Fruit fly (Drosophila melanogaster) whole organism, embryonic: ENCODE data around the gene RpS5b.

Source experiments
- Atf3 ChIP-seq: fragments of 200-800 bp; sonication (Bioruptor generic); optimal IDR thresholded peaks from 3 replicates; lab custom pipeline; 2016; ENCODE audit warnings: missing biosample characterization, missing genetic modification characterization
- B-H1 ChIP-seq: fragments of 200-800 bp; sonication (Bioruptor generic); IDR thresholded peaks from 3 replicates; pipeline ENCODE4 v1.3.6; 2022; ENCODE audit warnings: missing biosample characterization, missing genetic modification characterization
- CG10274 ChIP-seq: fragments of 200-800 bp; sonication (Bioruptor generic); optimal IDR thresholded peaks from 3 replicates; lab custom pipeline; 2017; ENCODE audit warnings: missing biosample characterization, mild to moderate bottlenecking, missing genetic modification characterization
- CG10959 ChIP-seq: fragments of 200-800 bp; sonication (Bioruptor generic); IDR thresholded peaks from 2 replicates; pipeline ENCODE4 v1.3.6; 2022; ENCODE audit warnings: missing biosample characterization, missing genetic modification characterization
- CG11247 ChIP-seq: fragments of 200-800 bp; sonication (Bioruptor generic); IDR thresholded peaks from 2 replicates; pipeline ENCODE4 v1.3.6; 2022; ENCODE audit warnings: missing biosample characterization, missing genetic modification characterization
- CG11504 ChIP-seq: fragments of 200-800 bp; sonication (Bioruptor generic); optimal IDR thresholded peaks from 3 replicates; lab custom pipeline; 2019; ENCODE audit warnings: missing biosample characterization, mild to moderate bottlenecking, missing genetic modification characterization, moderate library complexity
- CG11723 ChIP-seq: fragments of 200-800 bp; sonication (Bioruptor generic); optimal IDR thresholded peaks from 2 replicates; lab custom pipeline; 2017; ENCODE audit warnings: missing biosample characterization, mild to moderate bottlenecking, missing genetic modification characterization
- CG13424 ChIP-seq: fragments of 200-800 bp; sonication (Bioruptor generic); optimal IDR thresholded peaks from 2 replicates; lab custom pipeline; 2019; ENCODE audit warnings: missing biosample characterization, mild to moderate bottlenecking, missing genetic modification characterization, moderate library complexity
- CG14710 ChIP-seq: fragments of 200-800 bp; sonication (Bioruptor generic); optimal IDR thresholded peaks from 3 replicates; lab custom pipeline; 2019; ENCODE audit warnings: missing biosample characterization, mild to moderate bottlenecking, missing genetic modification characterization, moderate library complexity
- CG15269 ChIP-seq: fragments of 200-800 bp; sonication (Bioruptor generic); optimal IDR thresholded peaks from 2 replicates; lab custom pipeline; 2018; ENCODE audit warnings: missing biosample characterization, mild to moderate bottlenecking, missing genetic modification characterization, moderate library complexity
- CG1602 ChIP-seq: fragments of 200-800 bp; sonication (Bioruptor generic); optimal IDR thresholded peaks from 3 replicates; lab custom pipeline; 2016; ENCODE audit warnings: missing biosample characterization, missing genetic modification characterization
- CG1603 ChIP-seq: fragments of 200-800 bp; sonication (Bioruptor generic); optimal IDR thresholded peaks from 2 replicates; lab custom pipeline; 2019; ENCODE audit warnings: missing biosample characterization, mild to moderate bottlenecking, missing genetic modification characterization, moderate library complexity
- CG16813 ChIP-seq: fragments of 200-800 bp; sonication (Bioruptor generic); IDR thresholded peaks from 3 replicates; pipeline ENCODE4 v1.3.6; 2022; ENCODE audit warnings: missing biosample characterization, missing genetic modification characterization; ENCODE audit not compliant: partially characterized antibody
- CG17359 ChIP-seq: fragments of 200-800 bp; sonication (Bioruptor generic); optimal IDR thresholded peaks from 3 replicates; lab custom pipeline; 2018; ENCODE audit warnings: missing biosample characterization, mild to moderate bottlenecking, missing genetic modification characterization, moderate library complexity
- CG4404 ChIP-seq: fragments of 200-800 bp; sonication (Bioruptor generic); IDR thresholded peaks from 2 replicates; pipeline ENCODE4 v1.3.6; 2022; ENCODE audit warnings: missing biosample characterization, missing genetic modification characterization
- CG4820 ChIP-seq: fragments of 200-800 bp; sonication (Bioruptor generic); optimal IDR thresholded peaks from 3 replicates; lab custom pipeline; 2016; ENCODE audit warnings: missing biosample characterization, missing genetic modification characterization
- CG8765 ChIP-seq: fragments of 200-800 bp; sonication (Bioruptor generic); IDR thresholded peaks from 2 replicates; pipeline ENCODE4 v1.3.6; 2022; ENCODE audit warnings: missing biosample characterization, missing genetic modification characterization
- Chrac-16 ChIP-seq: fragments of 200-800 bp; sonication (Bioruptor generic); optimal IDR thresholded peaks from 3 replicates; lab custom pipeline; 2016; ENCODE audit warnings: missing biosample characterization, missing genetic modification characterization
- CrebB ChIP-seq: fragments of 200-800 bp; sonication (Bioruptor generic); optimal IDR thresholded peaks from 3 replicates; lab custom pipeline; 2018; ENCODE audit warnings: missing biosample characterization, mild to moderate bottlenecking, missing genetic modification characterization
- D ChIP-seq, 2 experiments: fragments of 200-800 bp in 1 of 2; fragments of >200 bp in 1 of 2; sonication (Bioruptor generic) in 1 of 2; optimal IDR thresholded peaks; 2 replicates in 1 of 2; 3 replicates in 1 of 2; lab custom pipeline; 2017; ENCODE audit warnings: mild to moderate bottlenecking in 1 of 2, missing biosample characterization in 1 of 2, missing genetic modification characterization in 1 of 2, missing genetic modification reagents in 1 of 2
- Dbx ChIP-seq: fragments of 200-800 bp; sonication (Bioruptor generic); IDR thresholded peaks from 3 replicates; pipeline ENCODE4 v1.3.6; 2022; ENCODE audit warnings: missing biosample characterization, missing genetic modification characterization
- Deaf1 ChIP-seq: fragments of 200-800 bp; optimal IDR thresholded peaks from 3 replicates; lab custom pipeline; 2019; ENCODE audit warnings: missing biosample characterization, mild to moderate bottlenecking, missing genetic modification characterization, moderate library complexity
- Doc3 ChIP-seq: fragments of 200-800 bp; sonication (Bioruptor generic); IDR thresholded peaks from 3 replicates; pipeline ENCODE4 v1.3.6; 2022; ENCODE audit warnings: missing biosample characterization, missing genetic modification characterization; ENCODE audit not compliant: partially characterized antibody
- Drgx ChIP-seq: fragments of 200-800 bp; sonication (Bioruptor generic); IDR thresholded peaks from 2 replicates; pipeline ENCODE4 v1.3.6; 2022; ENCODE audit warnings: missing biosample characterization, missing genetic modification characterization
- Elba2 ChIP-seq: fragments of 200-800 bp; sonication (Bioruptor generic); optimal IDR thresholded peaks from 3 replicates; lab custom pipeline; 2016; ENCODE audit warnings: missing biosample characterization, missing genetic modification characterization
- Hey ChIP-seq: fragments of 200-800 bp; sonication (Bioruptor generic); optimal IDR thresholded peaks from 3 replicates; lab custom pipeline; 2018; ENCODE audit warnings: missing biosample characterization, mild to moderate bottlenecking, missing genetic modification characterization
- Hr3 ChIP-seq: fragments of 200-800 bp; sonication (Bioruptor generic); optimal IDR thresholded peaks from 3 replicates; lab custom pipeline; 2016; ENCODE audit warnings: missing biosample characterization, missing genetic modification characterization
- Lpt ChIP-seq: fragments of >200 bp; optimal IDR thresholded peaks from 2 replicates; lab custom pipeline; 2018; ENCODE audit warnings: missing biosample characterization, missing genetic modification characterization
- Sin3A ChIP-seq: fragments of >200 bp; optimal IDR thresholded peaks from 2 replicates; lab custom pipeline; 2018
- abd-A ChIP-seq: fragments of 200-800 bp; sonication (Bioruptor generic); optimal IDR thresholded peaks from 3 replicates; lab custom pipeline; 2019; ENCODE audit warnings: missing biosample characterization, mild to moderate bottlenecking, missing genetic modification characterization, moderate library complexity
- ato ChIP-seq: fragments of 200-800 bp; sonication (Bioruptor generic); IDR thresholded peaks from 2 replicates; pipeline ENCODE4 v1.3.6; 2022; ENCODE audit warnings: missing biosample characterization, missing genetic modification characterization; ENCODE audit not compliant: partially characterized antibody
- bcd ChIP-seq: fragments of 200-800 bp; sonication (Bioruptor generic); optimal IDR thresholded peaks from 2 replicates; lab custom pipeline; 2017; ENCODE audit warnings: missing biosample characterization, mild to moderate bottlenecking, missing genetic modification characterization
- bigmax ChIP-seq: fragments of 200-800 bp; sonication (Bioruptor generic); optimal IDR thresholded peaks from 2 replicates; lab custom pipeline; 2018; ENCODE audit warnings: missing biosample characterization, mild to moderate bottlenecking, missing genetic modification characterization
- btn ChIP-seq: fragments of 200-800 bp; sonication (Bioruptor generic); optimal IDR thresholded peaks from 2 replicates; lab custom pipeline; 2016; ENCODE audit warnings: missing biosample characterization, missing genetic modification characterization
- cas ChIP-seq: fragments of 200-800 bp; sonication (Bioruptor generic); IDR thresholded peaks from 2 replicates; pipeline ENCODE4 v1.3.6; 2022; ENCODE audit warnings: missing biosample characterization, missing genetic modification characterization
- cato ChIP-seq: fragments of 200-800 bp; sonication (Bioruptor generic); optimal IDR thresholded peaks from 2 replicates; lab custom pipeline; 2016; ENCODE audit warnings: missing biosample characterization, missing genetic modification characterization, borderline replicate concordance
- caup ChIP-seq: fragments of 200-800 bp; sonication (Bioruptor generic); optimal IDR thresholded peaks from 3 replicates; lab custom pipeline; 2017; ENCODE audit warnings: missing biosample characterization, mild to moderate bottlenecking, missing genetic modification characterization, moderate library complexity; ENCODE audit not compliant: severe bottlenecking
- chm ChIP-seq: fragments of 200-800 bp; sonication (Bioruptor generic); IDR thresholded peaks from 2 replicates; pipeline ENCODE4 v1.3.6; 2022; ENCODE audit warnings: missing biosample characterization, missing genetic modification characterization
- dm ChIP-seq: fragments of 200-800 bp; sonication (Bioruptor generic); optimal IDR thresholded peaks from 3 replicates; lab custom pipeline; 2016; ENCODE audit warnings: missing biosample characterization, missing genetic modification characterization
- her ChIP-seq: fragments of 200-800 bp; sonication (Bioruptor generic); optimal IDR thresholded peaks from 2 replicates; lab custom pipeline; 2016; ENCODE audit warnings: missing biosample characterization, missing genetic modification characterization
- luna ChIP-seq: fragments of 200-800 bp; sonication (Bioruptor generic); optimal IDR thresholded peaks from 2 replicates; lab custom pipeline; 2016; ENCODE audit warnings: missing biosample characterization, missing genetic modification characterization
- maf-S ChIP-seq: fragments of 200-800 bp; sonication (Bioruptor generic); optimal IDR thresholded peaks from 2 replicates; lab custom pipeline; 2016; ENCODE audit warnings: missing biosample characterization, missing genetic modification characterization
- pita ChIP-seq: fragments of 200-800 bp; sonication (Bioruptor generic); optimal IDR thresholded peaks from 2 replicates; lab custom pipeline; 2017; ENCODE audit warnings: missing biosample characterization, mild to moderate bottlenecking, missing genetic modification characterization
- psq ChIP-seq: fragments of 200-800 bp; sonication (Bioruptor generic); optimal IDR thresholded peaks from 2 replicates; lab custom pipeline; 2017; ENCODE audit warnings: missing biosample characterization, missing genetic modification characterization
- sc ChIP-seq, 3 experiments: fragments of >200 bp in 2 of 3; fragments of 200-800 bp in 1 of 3; sonication (Bioruptor generic) in 1 of 3; optimal IDR thresholded peaks; 2 replicates in 2 of 3; 3 replicates in 1 of 3; lab custom pipeline; 2017; ENCODE audit warnings: mild to moderate bottlenecking in 1 of 3, missing biosample characterization in 1 of 3, missing genetic modification characterization in 1 of 3, missing genetic modification reagents in 1 of 3
- seq ChIP-seq: fragments of 200-800 bp; sonication (Bioruptor generic); IDR thresholded peaks from 2 replicates; pipeline ENCODE4 v1.3.6; 2022; ENCODE audit warnings: missing biosample characterization, missing genetic modification characterization
- sisA ChIP-seq: fragments of 200-800 bp; sonication (Bioruptor generic); IDR thresholded peaks from 2 replicates; pipeline ENCODE4 v1.3.6; 2022; ENCODE audit warnings: missing biosample characterization, missing genetic modification characterization
- slp2 ChIP-seq: fragments of 200-800 bp; sonication (Bioruptor generic); optimal IDR thresholded peaks from 2 replicates; lab custom pipeline; 2016; ENCODE audit warnings: missing biosample characterization, missing genetic modification characterization
- sna ChIP-seq: fragments of 200-800 bp; sonication (Bioruptor generic); IDR thresholded peaks from 2 replicates; pipeline ENCODE4 v1.3.6; 2022; ENCODE audit warnings: missing biosample characterization, missing genetic modification characterization; ENCODE audit not compliant: partially characterized antibody
- tgo ChIP-seq: fragments of 200-800 bp; sonication (Bioruptor generic); IDR thresholded peaks from 3 replicates; pipeline ENCODE4 v1.3.6; 2022; ENCODE audit warnings: missing biosample characterization, missing genetic modification characterization

The RpS5b gene

DNA sequence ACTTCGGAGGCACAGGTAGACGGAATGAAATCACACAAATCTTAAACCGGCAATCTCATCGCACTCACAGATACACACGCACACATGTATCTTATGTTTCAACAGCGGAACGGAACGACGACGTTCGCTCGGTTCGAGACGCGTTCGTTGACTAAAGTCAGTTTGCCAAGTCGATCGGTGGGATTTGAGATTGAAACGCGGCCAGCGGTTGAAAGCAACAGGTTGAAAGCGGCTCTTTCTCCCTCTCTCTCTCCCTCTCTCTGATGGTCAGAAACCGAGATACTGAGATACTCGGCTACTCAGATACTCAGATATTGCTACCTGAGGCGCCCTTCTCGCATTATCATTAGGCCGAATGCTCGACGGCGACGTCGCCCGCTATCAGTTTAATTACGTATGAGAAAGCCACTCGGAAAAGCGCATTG is 47.6 kb downstream of the RpS5b start (continued):
- TF ChIP-seq Chrac-16 (GFP tag; lab: Kevin White, UChicago) (no peak), CG1602 (no peak), bcd (GFP tag; lab: Kevin White, UChicago) (peak; percentile 36), Doc3 (no peak), Lpt (no peak), CG11247 (GFP tag; lab: Robert Waterston, UW) (no peak), slp2 (GFP tag; lab: Kevin White, UChicago) (no peak), cas (GFP tag; lab: Robert Waterston, UW) (peak; percentile 71; the same call in 1 of the 2 replicates), her (peak; percentile 64), Elba2 (no peak), D (optimal IDR thresholded peaks at IDR 0.05; lab: Kevin White, UChicago) (peak; percentile 54), D (GFP tag; optimal IDR thresholded peaks at IDR 0.05; lab: Kevin White, UChicago) (no peak), CG11504 (tag; lab: Kevin White, UChicago) (no peak), ato (GFP tag; lab: Robert Waterston, UW) (no peak), Hey (tag; lab: Kevin White, UChicago) (peak; percentile 38), Atf3 (GFP tag; lab: Kevin White, UChicago) (no peak), CG10274 (GFP tag; lab: Kevin White, UChicago) (no peak), Dbx (GFP tag; lab: Robert Waterston, UW) (peak; percentile 82; the same call in 2 of the 3 replicates), maf-S (no peak), CG17359 (tag; lab: Kevin White, UChicago) (no peak), psq (GFP tag; lab: Kevin White, UChicago) (no peak), CG15269 (tag; lab: Kevin White, UChicago) (peak; percentile 3), Hr3 (no peak), btn (GFP tag; lab: Kevin White, UChicago) (no peak), CG1603 (tag; lab: Kevin White, UChicago) (peak; percentile 33), CG4820 (GFP tag; lab: Kevin White, UChicago) (no peak), Drgx (GFP tag; lab: Robert Waterston, UW) (peak; percentile 57), B-H1 (GFP tag; lab: Robert Waterston, UW) (no peak), abd-A (tag; lab: Kevin White, UChicago) (peak; percentile 26), CG14710 (tag; lab: Kevin White, UChicago) (no peak), caup (GFP tag; lab: Kevin White, UChicago) (peak; percentile 86), cato (no peak), CG10959 (GFP tag; lab: Robert Waterston, UW) (0 out of 2 replicates have a peak, but pooled peaks have one; percentile 8), Sin3A (lab: Kevin White, UChicago) (no peak), sc (optimal IDR thresholded peaks at IDR 0.05; lab: Kevin White, UChicago) (no peak), sc (GFP tag; optimal IDR thresholded peaks at IDR 0.05; lab: Kevin White, UChicago) (no peak), seq (GFP tag; lab: Robert Waterston, UW) (no peak), CrebB (tag; lab: Kevin White, UChicago) (peak; percentile 80), dm (GFP tag; lab: Kevin White, UChicago) (no peak), sna (GFP tag; lab: Robert Waterston, UW) (peak; percentile 47), CG11723 (peak; percentile 53), sisA (no peak), Deaf1 (tag; lab: Kevin White, UChicago) (peak; percentile 87), pita (GFP tag; lab: Kevin White, UChicago) (no peak), CG16813 (0 out of 3 replicates have a peak, but pooled peaks have one; percentile 29), luna (GFP tag; lab: Kevin White, UChicago) (peak; percentile 24), tgo (no peak), CG8765 (no peak), chm (GFP tag; lab: Robert Waterston, UW) (peak; percentile 80; the same call in 1 of the 2 replicates), bigmax (peak; percentile 5), CG4404 (GFP tag; lab: Robert Waterston, UW) (no peak), CG13424 (tag; lab: Kevin White, UChicago) (no peak)
